Fruit fly (Drosophila melanogaster) whole organism, prepupa: ENCODE measurements around the gene Sirt7.

ENCODE experiments used
- Lpt ChIP-seq: fragments of 200-800 bp; sonication (Bioruptor generic); optimal IDR thresholded peaks from 3 replicates; lab custom pipeline; 2016; ENCODE audit warnings: missing biosample characterization, missing genetic modification characterization
- eg ChIP-seq: fragments of 200-800 bp; sonication (Bioruptor generic); IDR thresholded peaks from 3 replicates; pipeline ENCODE4 v1.3.6; 2022; ENCODE audit warnings: missing biosample characterization, missing genetic modification characterization

- TF ChIP-seq eg (GFP tag; lab: Robert Waterston, UW), result no peak
- TF ChIP-seq Lpt (GFP tag; lab: Kevin White, UChicago), result no peak
Observed at dm6 chr3R:29059385-29059784, 3.7 kb downstream of the Sirt7 start.
